Worm (Caenorhabditis elegans) whole organism, young adult: Measurements from ENCODE around the gene sma-5.

ENCODE experiments used
- C17E4.6 ChIP-seq: fragments of 200-800 bp; sonication (Bioruptor generic); IDR thresholded peaks from 2 replicates; pipeline ENCODE4 v1.3.6; 2022; ENCODE audit warnings: missing genetic modification reagents, missing genetic modification characterization, missing compliant biosample characterization
- F10E7.11 ChIP-seq: sonication (generic microtip); optimal IDR thresholded peaks from 2 replicates; lab custom pipeline; 2017; ENCODE audit warnings: mild to moderate bottlenecking, missing genetic modification characterization, moderate library complexity, missing compliant biosample characterization
- F37B4.10 ChIP-seq: fragments of 200-800 bp; sonication (Bioruptor generic); IDR thresholded peaks from 2 replicates; pipeline ENCODE4 v1.3.6; 2022; ENCODE audit warnings: missing genetic modification characterization, missing compliant biosample characterization
- F49E8.2 ChIP-seq: sonication (generic microtip); optimal IDR thresholded peaks from 3 replicates; lab custom pipeline; 2017; ENCODE audit warnings: missing genetic modification characterization, mild to moderate bottlenecking, missing compliant biosample characterization, antibody characterized with exemption, moderate library complexity; ENCODE audit not compliant: insufficient read depth
- F55B11.4 ChIP-seq: sonication (generic microtip); optimal IDR thresholded peaks from 2 replicates; lab custom pipeline; 2016; ENCODE audit warnings: missing compliant biosample characterization, missing genetic modification characterization, borderline replicate concordance; ENCODE audit not compliant: insufficient read depth
- K12H6.12 ChIP-seq: fragments of 200-800 bp; sonication (Bioruptor generic); optimal IDR thresholded peaks from 2 replicates; lab custom pipeline; 2018; ENCODE audit warnings: mild to moderate bottlenecking, missing genetic modification characterization, missing compliant biosample characterization
- T26A5.8 ChIP-seq: sonication (generic microtip); optimal IDR thresholded peaks from 2 replicates; lab custom pipeline; 2016; ENCODE audit warnings: missing genetic modification characterization, missing compliant biosample characterization
- Y53F4B.3 ChIP-seq: fragments of 200-800 bp; sonication (Bioruptor generic); IDR thresholded peaks from 2 replicates; pipeline ENCODE4 v1.3.6; 2022; ENCODE audit warnings: missing genetic modification reagents, missing genetic modification characterization, missing compliant biosample characterization
- Y53G8AR.9 ChIP-seq: fragments of 200-800 bp; sonication (Bioruptor generic); conservative IDR thresholded peaks from 2 replicates; pipeline ENCODE4 v1.3.6; 2022; ENCODE audit warnings: missing genetic modification reagents, missing genetic modification characterization, missing compliant biosample characterization
- Y79H2A.3 ChIP-seq: fragments of 200-800 bp; sonication (Bioruptor generic); conservative IDR thresholded peaks from 2 replicates; pipeline ENCODE4 v1.3.6; 2022; ENCODE audit warnings: missing genetic modification reagents, missing genetic modification characterization, missing compliant biosample characterization
- Y95B8A.8 ChIP-seq: fragments of 200-800 bp; sonication (Bioruptor generic); IDR thresholded peaks from 2 replicates; pipeline ENCODE4 v1.3.6; 2022; ENCODE audit warnings: missing genetic modification reagents, missing genetic modification characterization, missing compliant biosample characterization
- ZK185.1 ChIP-seq: sonication (generic microtip); optimal IDR thresholded peaks from 2 replicates; lab custom pipeline; 2016; ENCODE audit warnings: mild to moderate bottlenecking, missing genetic modification characterization, missing compliant biosample characterization; ENCODE audit not compliant: poor library complexity, severe bottlenecking
- attf-6 ChIP-seq: fragments of 200-800 bp; sonication (Bioruptor generic); IDR thresholded peaks from 2 replicates; pipeline ENCODE4 v1.3.6; 2022; ENCODE audit warnings: missing genetic modification reagents, missing genetic modification characterization, missing compliant biosample characterization
- cebp-1 ChIP-seq, 2 experiments: fragments of 200-800 bp in 1 of 2; sonication (Bioruptor generic) in 1 of 2; sonication (generic microtip) in 1 of 2; IDR thresholded peaks in 1 of 2; optimal IDR thresholded peaks in 1 of 2; 2 replicates each; pipeline versions ENCODE4 v1.3.6 to Lab custom; 2017 to 2022; ENCODE audit warnings: missing compliant biosample characterization in 2 of 2, missing genetic modification characterization in 2 of 2, mild to moderate bottlenecking in 1 of 2, missing genetic modification reagents in 1 of 2, moderate library complexity in 1 of 2
- ceh-40 ChIP-seq: fragments of 200-800 bp; sonication (Bioruptor generic); IDR thresholded peaks from 2 replicates; pipeline ENCODE4 v1.3.6; 2022; ENCODE audit warnings: missing genetic modification characterization, missing compliant biosample characterization
- ceh-91 ChIP-seq: fragments of 200-800 bp; sonication (Bioruptor generic); IDR thresholded peaks from 2 replicates; pipeline ENCODE4 v1.3.6; 2022; ENCODE audit warnings: missing genetic modification reagents, missing genetic modification characterization, missing compliant biosample characterization
- chd-7 ChIP-seq: sonication (generic microtip); optimal IDR thresholded peaks from 2 replicates; lab custom pipeline; 2016; ENCODE audit warnings: mild to moderate bottlenecking, missing genetic modification characterization, moderate library complexity, missing compliant biosample characterization
- dox-1 ChIP-seq: fragments of 200-800 bp; sonication (Bioruptor generic); IDR thresholded peaks from 2 replicates; pipeline ENCODE4 v1.3.6; 2022; ENCODE audit warnings: missing genetic modification reagents, missing genetic modification characterization, missing compliant biosample characterization
- dpff-1 ChIP-seq: sonication (generic microtip); optimal IDR thresholded peaks from 2 replicates; lab custom pipeline; 2017; ENCODE audit warnings: mild to moderate bottlenecking, missing genetic modification characterization, missing compliant biosample characterization
- dpl-1 ChIP-seq: fragments of 150-350 bp; optimal IDR thresholded peaks from 2 replicates; lab custom pipeline; 2014; ENCODE audit warnings: missing biosample characterization, missing genetic modification reagents, missing genetic modification characterization
- egl-44 ChIP-seq: fragments of 200-800 bp; sonication (Bioruptor generic); IDR thresholded peaks from 2 replicates; pipeline ENCODE4 v1.3.6; 2022; ENCODE audit warnings: missing genetic modification reagents, missing genetic modification characterization, missing compliant biosample characterization
- egrh-3 ChIP-seq: fragments of 200-800 bp; sonication (Bioruptor generic); IDR thresholded peaks from 2 replicates; pipeline ENCODE4 v1.3.6; 2022; ENCODE audit warnings: missing genetic modification reagents, missing genetic modification characterization, missing compliant biosample characterization
- ets-4 ChIP-seq: fragments of 200-800 bp; sonication (Bioruptor generic); optimal IDR thresholded peaks from 2 replicates; lab custom pipeline; 2018; ENCODE audit warnings: mild to moderate bottlenecking, missing genetic modification characterization, missing compliant biosample characterization
- gei-17 ChIP-seq: fragments of 200-800 bp; sonication (Bioruptor generic); optimal IDR thresholded peaks from 2 replicates; lab custom pipeline; 2018; ENCODE audit warnings: mild to moderate bottlenecking, missing genetic modification characterization, missing compliant biosample characterization
- hlh-12 ChIP-seq: sonication (generic microtip); optimal IDR thresholded peaks from 2 replicates; lab custom pipeline; 2016; ENCODE audit warnings: missing genetic modification characterization, missing compliant biosample characterization
- hmg-1.2 ChIP-seq: fragments of 200-800 bp; sonication (Bioruptor generic); IDR thresholded peaks from 2 replicates; pipeline ENCODE4 v1.3.6; 2022; ENCODE audit warnings: missing genetic modification reagents, missing genetic modification characterization, missing compliant biosample characterization
- let-526 ChIP-seq: fragments of 200-800 bp; sonication (Bioruptor generic); IDR thresholded peaks from 2 replicates; pipeline ENCODE4 v1.3.6; 2022; ENCODE audit warnings: missing genetic modification reagents, missing genetic modification characterization, missing compliant biosample characterization
- let-607 ChIP-seq, 2 experiments: fragments of 200-800 bp in 1 of 2; sonication (Bioruptor generic) in 1 of 2; sonication (generic microtip) in 1 of 2; optimal IDR thresholded peaks; 2 replicates each; lab custom pipeline; 2016 to 2018; ENCODE audit warnings: mild to moderate bottlenecking in 2 of 2, missing compliant biosample characterization in 2 of 2, missing genetic modification characterization in 2 of 2, moderate library complexity in 2 of 2, missing genotype in 1 of 2
- lin-35 ChIP-seq, 3 experiments: fragments of 150-350 bp in 2 of 3; sonication (generic microtip) in 1 of 3; optimal IDR thresholded peaks; 2 replicates each; lab custom pipeline; 2014 to 2018; ENCODE audit warnings: missing biosample characterization in 3 of 3, missing genetic modification characterization in 3 of 3, missing genetic modification reagents in 3 of 3
- lin-40 ChIP-seq: sonication (generic microtip); optimal IDR thresholded peaks from 2 replicates; lab custom pipeline; 2016; ENCODE audit warnings: missing genetic modification characterization, mild to moderate bottlenecking, missing compliant biosample characterization, missing genotype, missing genetic modification reagents
- madf-3 ChIP-seq: fragments of 200-800 bp; sonication (Bioruptor generic); IDR thresholded peaks from 2 replicates; pipeline ENCODE4 v1.3.6; 2022; ENCODE audit warnings: missing genetic modification reagents, missing genetic modification characterization, missing compliant biosample characterization
- mxl-1 ChIP-seq: sonication (generic microtip); optimal IDR thresholded peaks from 2 replicates; lab custom pipeline; 2016; ENCODE audit warnings: missing genetic modification characterization, missing compliant biosample characterization
- nhr-27 ChIP-seq: fragments of 200-800 bp; sonication (Bioruptor generic); optimal IDR thresholded peaks from 2 replicates; lab custom pipeline; 2018; ENCODE audit warnings: mild to moderate bottlenecking, missing genetic modification characterization, moderate library complexity, missing compliant biosample characterization
- pha-4 ChIP-seq: fragments of 150-350 bp; sonication (generic microtip); optimal IDR thresholded peaks from 2 replicates; lab custom pipeline; 2014; ENCODE audit warnings: missing biosample characterization, missing genetic modification reagents, missing genetic modification characterization
- repo-1 ChIP-seq: sonication (generic microtip); optimal IDR thresholded peaks from 2 replicates; lab custom pipeline; 2017; ENCODE audit warnings: mild to moderate bottlenecking, missing genetic modification characterization, missing compliant biosample characterization
- snpc-1.1 ChIP-seq: sonication (generic microtip); optimal IDR thresholded peaks from 2 replicates; lab custom pipeline; 2017; ENCODE audit warnings: missing genetic modification characterization, mild to moderate bottlenecking, missing compliant biosample characterization, antibody characterized with exemption, moderate library complexity, missing genotype, missing genetic modification reagents; ENCODE audit not compliant: insufficient read depth
- snpc-1.3 ChIP-seq: sonication (generic microtip); optimal IDR thresholded peaks from 2 replicates; lab custom pipeline; 2017; ENCODE audit warnings: missing genetic modification characterization, mild to moderate bottlenecking, missing compliant biosample characterization, antibody characterized with exemption, moderate library complexity, missing genotype, missing genetic modification reagents; ENCODE audit not compliant: insufficient read depth
- snpc-4 ChIP-seq, 5 experiments: fragments of 150-350 bp in 1 of 5; sonication (generic microtip) in 4 of 5; optimal IDR thresholded peaks; 2 replicates each; lab custom pipeline; 2014 to 2018; ENCODE audit warnings: missing genetic modification characterization in 5 of 5, missing biosample characterization in 3 of 5, antibody characterized with exemption in 2 of 5, mild to moderate bottlenecking in 2 of 5, missing compliant biosample characterization in 2 of 5, missing genotype in 2 of 5, moderate library complexity in 2 of 5, missing genetic modification reagents in 1 of 5
- sptf-2 ChIP-seq: fragments of 200-800 bp; sonication (Bioruptor generic); optimal IDR thresholded peaks from 2 replicates; lab custom pipeline; 2018; ENCODE audit warnings: mild to moderate bottlenecking, missing genetic modification characterization, missing compliant biosample characterization
- tbp1 ChIP-seq: fragments of 200-800 bp; sonication (Bioruptor generic); optimal IDR thresholded peaks from 2 replicates; lab custom pipeline; 2018; ENCODE audit warnings: mild to moderate bottlenecking, missing genetic modification characterization, missing compliant biosample characterization
- tlf-1 ChIP-seq: fragments of 200-800 bp; sonication (Bioruptor generic); optimal IDR thresholded peaks from 2 replicates; lab custom pipeline; 2018; ENCODE audit warnings: mild to moderate bottlenecking, missing genetic modification characterization, missing compliant biosample characterization
- xnd-1 ChIP-seq: sonication (generic microtip); optimal IDR thresholded peaks from 2 replicates; lab custom pipeline; 2016; ENCODE audit warnings: missing genotype, missing genetic modification reagents, missing genetic modification characterization, missing compliant biosample characterization
- zfh-2 ChIP-seq: fragments of 200-800 bp; sonication (Bioruptor generic); conservative IDR thresholded peaks from 2 replicates; pipeline ENCODE4 v1.3.6; 2022; ENCODE audit warnings: missing genetic modification reagents, missing genetic modification characterization, missing compliant biosample characterization
- zim-3 ChIP-seq: sonication (generic microtip); optimal IDR thresholded peaks from 2 replicates; lab custom pipeline; 2017; ENCODE audit warnings: mild to moderate bottlenecking, missing genetic modification characterization, moderate library complexity, missing compliant biosample characterization
- ztf-25 ChIP-seq: fragments of 200-800 bp; sonication (Bioruptor generic); IDR thresholded peaks from 2 replicates; pipeline ENCODE4 v1.3.6; 2022; ENCODE audit warnings: missing genetic modification reagents, missing genetic modification characterization, missing compliant biosample characterization
- ztf-26 ChIP-seq: sonication (generic microtip); optimal IDR thresholded peaks from 2 replicates; lab custom pipeline; 2017; ENCODE audit warnings: missing genetic modification characterization, missing compliant biosample characterization

Gene sma-5

ce11 chrX:11968024-11968598, 37.2 kb downstream of the sma-5 start (continued):
- no peak for TF ChIP-seq Y79H2A.3 (GFP tag; lab: Robert Waterston, UW)
- no peak for TF ChIP-seq dox-1 (GFP tag; lab: Robert Waterston, UW)
- no peak for TF ChIP-seq cebp-1 (GFP tag; IDR thresholded peaks at IDR 0.05; lab: Robert Waterston, UW)
- TF ChIP-seq cebp-1 (tag; optimal IDR thresholded peaks at IDR 0.05; lab: Kevin White, UChicago) = peak; percentile 30
- peak; percentile 52; the same call in 1 of the 2 replicates for TF ChIP-seq Y53G8AR.9 (GFP tag; lab: Robert Waterston, UW)
- no peak for TF ChIP-seq gei-17
- TF ChIP-seq repo-1 (tag; lab: Kevin White, UChicago) = peak; percentile 2
- TF ChIP-seq K12H6.12 = no peak
- TF ChIP-seq F37B4.10 (GFP tag; lab: Robert Waterston, UW) = no peak
- TF ChIP-seq lin-35 (GFP tag; optimal IDR thresholded peaks at IDR 0.05; lab: Kevin White, UChicago) = no peak
- TF ChIP-seq F55B11.4 (tag; lab: Kevin White, UChicago) = no peak
- no peak for TF ChIP-seq F49E8.2
- no peak for TF ChIP-seq let-526 (GFP tag; lab: Robert Waterston, UW)
- no peak for TF ChIP-seq F10E7.11 (tag; lab: Kevin White, UChicago)
- TF ChIP-seq zfh-2 (GFP tag; lab: Robert Waterston, UW) = no peak
- no peak for TF ChIP-seq hlh-12 (tag; lab: Kevin White, UChicago)
- no peak for TF ChIP-seq tlf-1 (GFP tag; lab: Kevin White, UChicago)
- TF ChIP-seq ZK185.1 (tag; lab: Kevin White, UChicago) = no peak
- TF ChIP-seq egl-44 = no peak
- no peak for TF ChIP-seq let-607 (tag; optimal IDR thresholded peaks at IDR 0.05; lab: Kevin White, UChicago)
- no peak for TF ChIP-seq sptf-2 (GFP tag; lab: Kevin White, UChicago)
- no peak for TF ChIP-seq pha-4 (tag; lab: Kevin White, UChicago)
- no peak for TF ChIP-seq lin-40 (tag; lab: Kevin White, UChicago)
- TF ChIP-seq ceh-91 (GFP tag; lab: Robert Waterston, UW) = no peak
- TF ChIP-seq hmg-1.2 (GFP tag; lab: Robert Waterston, UW) = no peak
- TF ChIP-seq egrh-3 (GFP tag; lab: Robert Waterston, UW) = no peak
- no peak for TF ChIP-seq tbp1
- no peak for TF ChIP-seq snpc-4 (GFP tag; optimal IDR thresholded peaks at IDR 0.05; lab: Kevin White, UChicago)
- no peak for TF ChIP-seq snpc-4 (tag; optimal IDR thresholded peaks at IDR 0.05; lab: Kevin White, UChicago)
- no peak for TF ChIP-seq madf-3
- no peak for TF ChIP-seq ztf-25
- TF ChIP-seq Y95B8A.8 (GFP tag; lab: Robert Waterston, UW) = no peak
- TF ChIP-seq Y53F4B.3 (GFP tag; lab: Robert Waterston, UW) = no peak
- TF ChIP-seq chd-7 (tag; lab: Kevin White, UChicago) = no peak
- TF ChIP-seq T26A5.8 (tag; lab: Kevin White, UChicago) = peak; percentile 11
- no peak for TF ChIP-seq mxl-1 (tag; lab: Kevin White, UChicago)
- TF ChIP-seq dpff-1 (tag; lab: Kevin White, UChicago) = no peak
- no peak for TF ChIP-seq ets-4 (GFP tag; lab: Kevin White, UChicago)
- TF ChIP-seq snpc-1.3 (tag; lab: Kevin White, UChicago) = no peak
- TF ChIP-seq C17E4.6 (GFP tag; lab: Robert Waterston, UW) = no peak
- TF ChIP-seq zim-3 = no peak
- no peak for TF ChIP-seq xnd-1 (tag; lab: Kevin White, UChicago)
- no peak for TF ChIP-seq attf-6 (GFP tag; lab: Robert Waterston, UW)
- no peak for TF ChIP-seq ceh-40 (GFP tag; lab: Robert Waterston, UW)
- peak; percentile 46 for TF ChIP-seq ztf-26 (tag; lab: Kevin White, UChicago)
- no peak for TF ChIP-seq dpl-1 (GFP tag; lab: Kevin White, UChicago)
- no peak for TF ChIP-seq snpc-1.1 (tag; lab: Kevin White, UChicago)
- TF ChIP-seq nhr-27 (tag; lab: Kevin White, UChicago) = no peak
